Worm (Caenorhabditis elegans): ENCODE data around the gene ZC443.1.

Gene ZC443.1

DNA sequence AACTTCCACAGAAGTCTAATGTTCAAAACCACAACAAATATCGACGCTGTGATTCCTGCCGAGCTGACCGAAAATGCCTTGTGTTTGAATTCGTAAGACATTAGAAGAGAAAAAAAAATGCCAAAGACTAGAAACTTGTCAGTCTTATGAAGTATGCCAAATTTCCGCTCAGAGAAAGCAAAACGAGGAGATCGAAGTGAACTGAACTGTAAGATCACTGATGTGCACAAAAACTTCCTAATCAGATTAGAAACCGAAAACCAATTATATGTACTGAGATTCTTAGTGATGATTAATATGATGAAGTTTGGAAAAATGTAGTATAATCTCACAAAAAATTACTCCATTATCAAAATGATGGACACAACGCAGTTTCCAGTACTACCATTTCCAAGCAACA is 21.4 kb downstream of the ZC443.1 start, which contains the start of gene srbc-44:
srbc-44 (minus strand) TSS at position 101 of the 400 bp plus-strand sequence.
- TF ChIP-seq sox-2 (GFP tag; IDR thresholded peaks at IDR 0.05) (no peak), sox-4 (tag; optimal IDR thresholded peaks at IDR 0.05) (no peak), pag-3 (tag; optimal IDR thresholded peaks at IDR 0.05; ENCODE audit: borderline replicate concordance) (no peak), Y22D7AL.16 (tag; optimal IDR thresholded peaks at IDR 0.05) (no peak), hlh-15 (tag; optimal IDR thresholded peaks at IDR 0.05) (no peak), hlh-8 (tag; optimal IDR thresholded peaks at IDR 0.05) (no peak), pha-4 (tag; optimal IDR thresholded peaks at IDR 0.05) (no peak), hlh-6 (tag; optimal IDR thresholded peaks at IDR 0.05) (no peak), fax-1 (tag; optimal IDR thresholded peaks at IDR 0.05) (no peak), fkh-6 (tag; optimal IDR thresholded peaks at IDR 0.05) (no peak), ahr-1 (tag; optimal IDR thresholded peaks at IDR 0.05) (no peak), T23F11.4 (GFP tag; optimal IDR thresholded peaks at IDR 0.05) (no peak)

DNA sequence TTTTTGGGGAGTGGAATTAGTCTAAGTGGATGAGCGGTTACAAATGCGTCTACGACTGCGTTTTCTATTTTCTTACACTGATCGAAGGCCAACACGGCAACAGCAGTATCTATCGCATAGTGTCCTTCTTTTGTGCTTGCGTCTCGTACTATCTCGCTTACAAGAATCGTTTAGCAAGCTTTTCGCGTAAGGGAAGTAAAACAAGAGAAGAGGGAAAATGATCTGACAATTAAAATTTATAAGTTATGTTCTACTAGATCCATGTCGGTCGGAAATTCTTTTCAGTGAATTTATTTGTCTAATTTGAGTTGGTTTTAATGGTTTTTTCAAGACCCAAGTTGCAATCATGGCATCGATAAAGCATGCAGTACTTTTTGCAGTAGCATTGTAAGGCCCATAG is 22.9 kb downstream of the ZC443.1 start, which contains the start of gene fkb-4:
fkb-4 (minus strand) TSS at position 101 of the 400 bp plus-strand sequence.
- TF ChIP-seq tbx-2 (tag; optimal IDR thresholded peaks at IDR 0.05), result no peak
- no peak for TF ChIP-seq fkh-10 (GFP tag; optimal IDR thresholded peaks at IDR 0.05)
- TF ChIP-seq ceh-14 (tag; optimal IDR thresholded peaks at IDR 0.05), result no peak
- TF ChIP-seq C38D4.7 (GFP tag; optimal IDR thresholded peaks at IDR 0.05), result no peak
- TF ChIP-seq ceh-18 (tag; optimal IDR thresholded peaks at IDR 0.05), result no peak
- no peak for TF ChIP-seq ahr-1 (tag; optimal IDR thresholded peaks at IDR 0.05)
- TF ChIP-seq ztf-16 (tag; optimal IDR thresholded peaks at IDR 0.05), result no peak
- no peak for TF ChIP-seq npax-4 (tag; optimal IDR thresholded peaks at IDR 0.05)
- no peak for TF ChIP-seq nfya-1 (tag; optimal IDR thresholded peaks at IDR 0.05)
- TF ChIP-seq rnt-1 (tag; optimal IDR thresholded peaks at IDR 0.05), result no peak
- TF ChIP-seq syd-9 (tag; optimal IDR thresholded peaks at IDR 0.05), result no peak
- no peak for TF ChIP-seq ceh-24 (tag; optimal IDR thresholded peaks at IDR 0.05)
- TF ChIP-seq ama-1 (optimal IDR thresholded peaks at IDR 0.05), result no peak
- no peak for TF ChIP-seq C08G9.2 (tag; optimal IDR thresholded peaks at IDR 0.05)

- no peak for TF ChIP-seq pha-4 (tag; optimal IDR thresholded peaks at IDR 0.05)
- no peak for TF ChIP-seq dmd-4 (tag; optimal IDR thresholded peaks at IDR 0.05; ENCODE audit: borderline replicate concordance)
- TF ChIP-seq eyg-1 (tag; optimal IDR thresholded peaks at IDR 0.05), result no peak
- no peak for TF ChIP-seq che-1 (tag; optimal IDR thresholded peaks at IDR 0.05)
- TF ChIP-seq K02D7.2 (tag; optimal IDR thresholded peaks at IDR 0.05), result no peak
- no peak for TF ChIP-seq ttx-3 (tag; optimal IDR thresholded peaks at IDR 0.05)
- no peak for TF ChIP-seq syd-9 (tag; optimal IDR thresholded peaks at IDR 0.05)
- TF ChIP-seq K09A11.1 (tag; optimal IDR thresholded peaks at IDR 0.05; ENCODE audit: insufficient read depth), result no peak
- TF ChIP-seq fkh-6 (tag; optimal IDR thresholded peaks at IDR 0.05), result no peak
- TF ChIP-seq ref-2 (tag; optimal IDR thresholded peaks at IDR 0.05), result no peak
- no peak for TF ChIP-seq fax-1 (tag; optimal IDR thresholded peaks at IDR 0.05)
- no peak for TF ChIP-seq odd-2 (tag; optimal IDR thresholded peaks at IDR 0.05)
- TF ChIP-seq hlh-13 (GFP tag; optimal IDR thresholded peaks at IDR 0.05), result no peak
- TF ChIP-seq ceh-19 (GFP tag; optimal IDR thresholded peaks at IDR 0.05), result no peak
Measured at ce11 chrV:12786340-12786739, 23.5 kb downstream of the ZC443.1 start.

ce11 chrV:12784861-12785260 is 25.0 kb downstream of the ZC443.1 start, which contains the start of gene sre-20:
Gene sre-20, minus strand, starts transcription at chrV:12784961.
- TF ChIP-seq ceh-34 (tag; optimal IDR thresholded peaks at IDR 0.05), result no peak
- TF ChIP-seq pha-2 (tag; optimal IDR thresholded peaks at IDR 0.05), result no peak
- TF ChIP-seq ceh-6 (GFP tag; optimal IDR thresholded peaks at IDR 0.05), result no peak
- no peak for TF ChIP-seq lin-11 (tag; optimal IDR thresholded peaks at IDR 0.05)
- no peak for TF ChIP-seq dmd-4 (tag; optimal IDR thresholded peaks at IDR 0.05; ENCODE audit: borderline replicate concordance)
- no peak for TF ChIP-seq fax-1 (tag; optimal IDR thresholded peaks at IDR 0.05)
- TF ChIP-seq F13H6.1 (tag; optimal IDR thresholded peaks at IDR 0.05), result no peak
- TF ChIP-seq elt-2 (tag; optimal IDR thresholded peaks at IDR 0.05), result no peak
- TF ChIP-seq C38D4.7 (GFP tag; optimal IDR thresholded peaks at IDR 0.05), result no peak
- TF ChIP-seq hlh-8 (tag; optimal IDR thresholded peaks at IDR 0.05), result no peak
- TF ChIP-seq ttx-3 (tag; optimal IDR thresholded peaks at IDR 0.05), result no peak
- no peak for TF ChIP-seq hlh-6 (tag; optimal IDR thresholded peaks at IDR 0.05)
- TF ChIP-seq ref-2 (tag; optimal IDR thresholded peaks at IDR 0.05), result no peak
- no peak for TF ChIP-seq unc-42 (tag; optimal IDR thresholded peaks at IDR 0.05)
- no peak for TF ChIP-seq ceh-31 (tag; optimal IDR thresholded peaks at IDR 0.05)
- no peak for TF ChIP-seq Y22D7AL.16 (tag; optimal IDR thresholded peaks at IDR 0.05)
- no peak for TF ChIP-seq tbx-7 (tag; optimal IDR thresholded peaks at IDR 0.05)
- no peak for TF ChIP-seq ceh-18 (tag; optimal IDR thresholded peaks at IDR 0.05)
- no peak for TF ChIP-seq ceh-19 (GFP tag; optimal IDR thresholded peaks at IDR 0.05)
